Worm (Caenorhabditis elegans) whole organism, midembryonic: Measurements from ENCODE around the gene srx-128.

ENCODE experiments used
- cog-1 ChIP-seq: sonication (generic microtip); optimal IDR thresholded peaks from 2 replicates; lab custom pipeline; 2016; ENCODE audit warnings: missing genetic modification characterization, missing compliant biosample characterization
- flt-1 ChIP-seq: fragments of 200-800 bp; sonication (Bioruptor generic); IDR thresholded peaks from 2 replicates; pipeline ENCODE4 v1.3.6; 2022; ENCODE audit warnings: missing genetic modification characterization, missing compliant biosample characterization
- med-1 ChIP-seq: sonication (generic microtip); optimal IDR thresholded peaks from 2 replicates; lab custom pipeline; 2017; ENCODE audit warnings: missing genetic modification characterization, mild to moderate bottlenecking, missing compliant biosample characterization, antibody characterized with exemption, missing genetic modification reagents; ENCODE audit not compliant: insufficient read depth
- ref-1 ChIP-seq: fragments of 200-800 bp; sonication (Bioruptor generic); conservative IDR thresholded peaks from 2 replicates; pipeline ENCODE4 v1.3.6; 2022; ENCODE audit warnings: missing genetic modification reagents, missing genetic modification characterization, missing compliant biosample characterization
- tab-1 ChIP-seq: fragments of 200-800 bp; sonication (Bioruptor generic); IDR thresholded peaks from 2 replicates; pipeline ENCODE4 v1.3.6; 2022; ENCODE audit warnings: missing genetic modification characterization, missing compliant biosample characterization
- ztf-23 ChIP-seq: fragments of 200-800 bp; sonication (Bioruptor generic); IDR thresholded peaks from 2 replicates; pipeline ENCODE4 v1.3.6; 2022; ENCODE audit warnings: missing genetic modification reagents, missing genetic modification characterization, missing compliant biosample characterization

ce11 chrV:13856376-13856775, 19.1 kb downstream of the srx-128 start, which contains the start of gene srx-134:
- no peak for TF ChIP-seq flt-1 (GFP tag; lab: Robert Waterston, UW)
- TF ChIP-seq tab-1 (GFP tag; lab: Robert Waterston, UW) = no peak
- TF ChIP-seq cog-1 = no peak
- no peak for TF ChIP-seq med-1 (GFP tag; lab: Kevin White, UChicago)
- TF ChIP-seq ref-1 (GFP tag; lab: Robert Waterston, UW) = no peak
- no peak for TF ChIP-seq ztf-23
